Worm (Caenorhabditis elegans) whole organism, L1 larva: ENCODE results near the gene C25E10.10.
"Not testable (repeated sequence)": the region's sequence is repeated elsewhere in the genome, so short reads cannot be mapped to it uniquely, and the experiment has no call there.

ENCODE experiments used
- egl-27 ChIP-seq, 2 experiments: fragments of 150-350 bp in 1 of 2; sonication (generic microtip); optimal IDR thresholded peaks; 3 replicates each; lab custom pipeline; 2017 to 2018; ENCODE audit warnings: missing biosample characterization in 2 of 2, missing genetic modification characterization in 2 of 2, missing genetic modification reagents in 2 of 2
- fkh-10 ChIP-seq: sonication (generic microtip); optimal IDR thresholded peaks from 2 replicates; lab custom pipeline; 2017; ENCODE audit warnings: missing biosample characterization, missing genetic modification reagents, missing genetic modification characterization
- lin-15B ChIP-seq: fragments of 150-350 bp; sonication (generic microtip); optimal IDR thresholded peaks from 3 replicates; lab custom pipeline; 2014; ENCODE audit warnings: missing biosample characterization, missing genetic modification characterization
- lsy-2 ChIP-seq, 2 experiments: fragments of 150-350 bp; optimal IDR thresholded peaks; 2 replicates each; lab custom pipeline; 2014; ENCODE audit warnings: missing biosample characterization in 2 of 2, missing genetic modification characterization in 2 of 2
- nhr-11 ChIP-seq: fragments of 150-350 bp; optimal IDR thresholded peaks from 2 replicates; lab custom pipeline; 2014; ENCODE audit warnings: missing biosample characterization, missing genetic modification characterization
- nhr-237 ChIP-seq: fragments of 150-350 bp; optimal IDR thresholded peaks from 2 replicates; lab custom pipeline; 2014; ENCODE audit warnings: missing biosample characterization, missing genetic modification characterization
- nhr-77 ChIP-seq: fragments of 150-350 bp; optimal IDR thresholded peaks from 2 replicates; lab custom pipeline; 2014; ENCODE audit warnings: missing biosample characterization, missing genetic modification characterization
- nhr-85 ChIP-seq: sonication (generic microtip); peaks from one replicate; lab custom pipeline; 2016; ENCODE audit warnings: missing genetic modification characterization, inconsistent platforms, missing compliant biosample characterization
- unc-62 ChIP-seq: fragments of 150-350 bp; optimal IDR thresholded peaks from 2 replicates; lab custom pipeline; 2014; ENCODE audit warnings: missing biosample characterization, missing genetic modification reagents, missing genetic modification characterization
- zag-1 ChIP-seq: fragments of 150-350 bp; optimal IDR thresholded peaks from 2 replicates; lab custom pipeline; 2014; ENCODE audit warnings: missing biosample characterization, missing genetic modification characterization
- ztf-4 ChIP-seq: fragments of 150-350 bp; optimal IDR thresholded peaks from 2 replicates; lab custom pipeline; 2014; ENCODE audit warnings: missing biosample characterization, missing genetic modification characterization

DNA sequence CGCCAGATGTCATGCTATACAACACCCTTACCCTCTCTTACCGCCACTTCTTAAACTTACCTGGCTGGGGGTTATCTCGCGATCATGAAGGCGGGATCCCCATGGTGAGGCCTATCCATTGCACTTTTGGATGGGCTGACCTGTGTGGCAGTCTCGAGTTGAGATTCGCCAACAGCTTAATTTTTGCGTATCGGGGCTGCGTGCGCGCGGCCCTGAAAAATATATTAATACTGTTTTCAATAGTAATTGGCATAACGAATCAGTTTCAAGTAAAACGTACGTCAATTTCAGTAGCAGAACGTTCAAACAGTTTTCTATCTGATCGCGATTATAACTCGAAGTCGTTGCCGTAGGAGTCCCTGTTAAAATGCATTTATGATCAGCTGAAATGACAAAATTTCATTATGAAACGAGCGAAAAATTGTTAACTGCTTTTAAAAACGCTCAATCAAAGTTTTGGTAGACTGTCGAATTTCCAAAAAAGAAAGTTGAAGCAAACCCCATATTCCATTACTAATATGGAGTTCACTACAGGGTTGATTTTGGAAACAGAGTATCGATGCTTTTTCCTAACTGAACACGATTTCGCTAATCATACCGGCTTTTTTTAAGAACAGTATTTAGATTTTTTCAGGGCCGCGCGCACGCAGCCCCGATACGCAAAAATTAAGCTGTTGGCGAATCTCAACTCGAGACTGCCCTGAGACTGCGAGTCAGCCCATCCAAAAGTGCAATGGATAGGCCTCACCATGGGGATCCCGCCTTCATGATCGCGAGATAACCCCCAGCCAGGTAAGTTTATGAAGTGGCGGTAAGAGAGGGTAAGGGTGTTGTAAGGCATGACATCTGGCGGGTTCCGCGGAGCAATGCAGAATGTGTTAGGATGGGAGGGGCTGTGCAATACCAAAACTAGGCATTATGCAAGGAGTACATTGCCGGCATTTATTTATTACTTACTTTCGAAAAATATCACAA, 35.0 kb upstream of the C25E10.10 start:
- TF ChIP-seq lin-15B (tag; lab: Kevin White, UChicago); nhr-77; ztf-4 (tag; lab: Kevin White, UChicago); zag-1 (tag; lab: Kevin White, UChicago); nhr-11; nhr-237 (tag; lab: Kevin White, UChicago); nhr-85 (tag; lab: Kevin White, UChicago); unc-62 (GFP tag; lab: Kevin White, UChicago); egl-27 (tag; optimal IDR thresholded peaks at IDR 0.05; lab: Kevin White, UChicago); lsy-2 (tag; optimal IDR thresholded peaks at IDR 0.05; lab: Kevin White, UChicago); fkh-10 (GFP tag; lab: Kevin White, UChicago): not testable (repeated sequence)
